Worm (Caenorhabditis elegans): Measurements from ENCODE around the gene selt-1.1.

ce11 chrX:11522058-11522757 is 24.1 kb downstream of the selt-1.1 start, which contains the start of gene sdc-2:
- no peak for TF ChIP-seq ama-1 (optimal IDR thresholded peaks at IDR 0.05)
- TF ChIP-seq flt-1 (GFP tag; IDR thresholded peaks at IDR 0.05), result no peak
- no peak for TF ChIP-seq tra-4 (tag; optimal IDR thresholded peaks at IDR 0.05)
- TF ChIP-seq hnd-1 (tag; optimal IDR thresholded peaks at IDR 0.05), result no peak
- no peak for TF ChIP-seq tbx-37 (GFP tag; conservative IDR thresholded peaks at IDR 0.05)
- TF ChIP-seq B0310.2 (tag; optimal IDR thresholded peaks at IDR 0.05), result no peak
- TF ChIP-seq tbx-11 (GFP tag; IDR thresholded peaks at IDR 0.05), result no peak
